Fruit fly (Drosophila melanogaster): Measurements from ENCODE around the gene CG11384.

CG11384 gene

dm6 chrX:1175993-1176392 is at the start of gene CG11384:
Gene CG11384 (minus strand): TSS chrX:1176035.
- no peak for TF ChIP-seq noc (tag; optimal IDR thresholded peaks at IDR 0.05)

- no peak for TF ChIP-seq noc (tag; optimal IDR thresholded peaks at IDR 0.05)
These were observed 40.8 kb upstream of the CG11384 start for dm6 chrX:1216681-1217080.

dm6 chrX:1215000-1215399 is 39.2 kb upstream of the CG11384 start, which contains the start of gene CG11398:
Gene CG11398 (minus strand): TSS chrX:1215156.
- TF ChIP-seq noc (tag; optimal IDR thresholded peaks at IDR 0.05): no peak

dm6 chrX:1209251-1210020 is 33.6 kb upstream of the CG11384 start, which contains the start of gene CG11382:
Gene CG11382 (plus strand): TSS chrX:1209970.
- TF ChIP-seq noc (tag; optimal IDR thresholded peaks at IDR 0.05): no peak

dm6 chrX:1206437-1206836 is 30.6 kb upstream of the CG11384 start, which contains the start of gene CG14624:
Gene CG14624 (plus strand): TSS chrX:1206737.
- TF ChIP-seq noc (tag; optimal IDR thresholded peaks at IDR 0.05): no peak

- TF ChIP-seq noc (tag; optimal IDR thresholded peaks at IDR 0.05): no peak
These were observed 27.6 kb upstream of the CG11384 start, which contains the start of gene CG11381 for dm6 chrX:1203477-1203876. Gene CG11381 (plus strand): TSS chrX:1203777.

- no peak for TF ChIP-seq noc (tag; optimal IDR thresholded peaks at IDR 0.05)
These were observed 23.4 kb upstream of the CG11384 start, which contains the start of gene CG14625 for dm6 chrX:1199246-1199645. Gene CG14625 (plus strand): TSS chrX:1199546.

- no peak for TF ChIP-seq noc (tag; optimal IDR thresholded peaks at IDR 0.05)
These were observed 22.0 kb upstream of the CG11384 start for dm6 chrX:1197862-1198261.

dm6 chrX:1191008-1191407 is 15.2 kb upstream of the CG11384 start, which contains the start of gene CG11380:
Gene CG11380 (plus strand): TSS chrX:1191308.
- no peak for TF ChIP-seq noc (tag; optimal IDR thresholded peaks at IDR 0.05)

dm6 chrX:1184478-1184877 is 8.6 kb upstream of the CG11384 start, which contains the start of gene CG14626:
Gene CG14626 (plus strand): TSS chrX:1184778.
- no peak for TF ChIP-seq noc (tag; optimal IDR thresholded peaks at IDR 0.05)

- no peak for TF ChIP-seq noc (tag; optimal IDR thresholded peaks at IDR 0.05)
These were observed 7.9 kb upstream of the CG11384 start for dm6 chrX:1183742-1184141.

- no peak for TF ChIP-seq noc (tag; optimal IDR thresholded peaks at IDR 0.05)
These were observed 5.5 kb upstream of the CG11384 start, which contains the start of gene CG14627 for dm6 chrX:1181320-1181719. Gene CG14627 (plus strand): TSS chrX:1181620.

- no peak for TF ChIP-seq noc (tag; optimal IDR thresholded peaks at IDR 0.05)
These were observed 5.0 kb upstream of the CG11384 start for dm6 chrX:1180865-1181264.

dm6 chrX:1179865-1180264 is 4.0 kb upstream of the CG11384 start, which contains the start of gene CG11379:
Gene CG11379 (plus strand): TSS chrX:1180165.
- TF ChIP-seq noc (tag; optimal IDR thresholded peaks at IDR 0.05): no peak

- no peak for TF ChIP-seq noc (tag; optimal IDR thresholded peaks at IDR 0.05)
These were observed 2.3 kb downstream of the CG11384 start for dm6 chrX:1173564-1173963.

- TF ChIP-seq noc (tag; optimal IDR thresholded peaks at IDR 0.05): no peak
These were observed 2.9 kb downstream of the CG11384 start for dm6 chrX:1172756-1173422.

dm6 chrX:1171018-1171417 is 4.8 kb downstream of the CG11384 start:
- TF ChIP-seq noc (tag; optimal IDR thresholded peaks at IDR 0.05): peak; percentile 81

Data from whole organism, larva.